Fruit fly (Drosophila melanogaster): ENCODE results near the gene CG42852.

The CG42852 gene

dm6 chr3L:16760274-16760673 is 5.0 kb downstream of the CG42852 start (continued):
- no peak for TF ChIP-seq Gug (GFP tag; IDR thresholded peaks at IDR 0.05)
- no peak for TF ChIP-seq Eip78C (GFP tag)

- TF ChIP-seq esn (GFP tag; optimal IDR thresholded peaks at IDR 0.05) (peak; percentile 43), CG11762 (GFP tag; optimal IDR thresholded peaks at IDR 0.05; ENCODE audit: insufficient read depth) (peak; percentile 23), pdm3 (GFP tag; optimal IDR thresholded peaks at IDR 0.05) (peak; percentile 69), Eip93F (GFP tag; optimal IDR thresholded peaks at IDR 0.05) (no peak), CG6854 (GFP tag; optimal IDR thresholded peaks at IDR 0.05) (no peak), CG4318 (GFP tag; optimal IDR thresholded peaks at IDR 0.05) (peak; percentile 45), CG8319 (GFP tag; optimal IDR thresholded peaks at IDR 0.05) (no peak), fd85E (GFP tag; optimal IDR thresholded peaks at IDR 0.05) (no peak), Hr38 (GFP tag; optimal IDR thresholded peaks at IDR 0.05) (no peak), Ets96B (tag; optimal IDR thresholded peaks at IDR 0.05) (peak; percentile 79), Blimp-1 (GFP tag; optimal IDR thresholded peaks at IDR 0.05) (no peak), Met (GFP tag; optimal IDR thresholded peaks at IDR 0.05) (peak; percentile 47), Sox14 (GFP tag; optimal IDR thresholded peaks at IDR 0.05) (peak; percentile 57), fkh (GFP tag; optimal IDR thresholded peaks at IDR 0.05) (no peak), ss (GFP tag; optimal IDR thresholded peaks at IDR 0.05) (peak; percentile 43 to 74), Ets21C (GFP tag; optimal IDR thresholded peaks at IDR 0.05) (no peak), achi (GFP tag; optimal IDR thresholded peaks at IDR 0.05) (peak; percentile 79), CG1621 (tag; optimal IDR thresholded peaks at IDR 0.05) (peak; percentile 58), CG3919 (GFP tag; optimal IDR thresholded peaks at IDR 0.05) (peak; percentile 43), Smox (GFP tag; optimal IDR thresholded peaks at IDR 0.05) (peak; percentile 46), Sox15 (GFP tag; optimal IDR thresholded peaks at IDR 0.05) (no peak), CG10669 (GFP tag; optimal IDR thresholded peaks at IDR 0.05) (peak; percentile 56), fd59A (GFP tag; optimal IDR thresholded peaks at IDR 0.05) (peak; percentile 55), OdsH (GFP tag; optimal IDR thresholded peaks at IDR 0.05) (peak; percentile 67), Gug (GFP tag; IDR thresholded peaks at IDR 0.05) (no peak), lz (GFP tag; optimal IDR thresholded peaks at IDR 0.05) (no peak), Hr39 (GFP tag; optimal IDR thresholded peaks at IDR 0.05) (no peak), CG3032 (tag; optimal IDR thresholded peaks at IDR 0.05) (peak; percentile 62), CG8119 (GFP tag; IDR thresholded peaks at IDR 0.05) (peak; percentile 88), Hr4 (GFP tag; optimal IDR thresholded peaks at IDR 0.05) (peak; percentile 58), vri (GFP tag; optimal IDR thresholded peaks at IDR 0.05) (no peak), acj6 (GFP tag; optimal IDR thresholded peaks at IDR 0.05) (peak; percentile 71), CG10631 (GFP tag; optimal IDR thresholded peaks at IDR 0.05) (peak; percentile 71), Eip78C (GFP tag) (peak; percentile 92), CG6808 (GFP tag; optimal IDR thresholded peaks at IDR 0.05) (peak; percentile 65), cyc (GFP tag; optimal IDR thresholded peaks at IDR 0.05) (no peak), CG16779 (tag; optimal IDR thresholded peaks at IDR 0.05) (peak; percentile 14), topi (GFP tag; optimal IDR thresholded peaks at IDR 0.05) (no peak), net (GFP tag; optimal IDR thresholded peaks at IDR 0.05) (peak; percentile 58), svp (GFP tag) (peak; percentile 71), CG31627 (GFP tag; optimal IDR thresholded peaks at IDR 0.05) (no peak), Sox102F (GFP tag; optimal IDR thresholded peaks at IDR 0.05) (peak; percentile 33), dac (GFP tag; optimal IDR thresholded peaks at IDR 0.05) (no peak), spab (GFP tag; optimal IDR thresholded peaks at IDR 0.05) (peak; percentile 56), salr (GFP tag; optimal IDR thresholded peaks at IDR 0.05) (peak; percentile 49 to 71), CG11294 (GFP tag; IDR thresholded peaks at IDR 0.05) (no peak), CG9139 (GFP tag; optimal IDR thresholded peaks at IDR 0.05) (no peak), dsx (GFP tag; optimal IDR thresholded peaks at IDR 0.05; ENCODE audit: poor library complexity, severe bottlenecking) (peak; percentile 69)
Measured at dm6 chr3L:16762203-16762997, 7.1 kb downstream of the CG42852 start.
